Fruit fly (Drosophila melanogaster) whole organism, embryonic: Measurements from ENCODE around the gene ash1.

Source experiments
- Aef1 ChIP-seq: fragments of 200-800 bp; sonication (Bioruptor generic); IDR thresholded peaks from 3 replicates; pipeline ENCODE4 v1.3.6; 2022; ENCODE audit warnings: missing biosample characterization, missing genetic modification characterization
- Bdp1 ChIP-seq: fragments of 200-800 bp; sonication (Bioruptor generic); optimal IDR thresholded peaks from 3 replicates; lab custom pipeline; 2016; ENCODE audit warnings: missing biosample characterization, missing genetic modification characterization
- CG10321 ChIP-seq: fragments of 200-800 bp; sonication (Bioruptor generic); IDR thresholded peaks from 2 replicates; pipeline ENCODE4 v1.3.6; 2022; ENCODE audit warnings: missing biosample characterization, missing genetic modification characterization
- CG12942 ChIP-seq: fragments of 200-800 bp; sonication (Bioruptor generic); optimal IDR thresholded peaks from 3 replicates; lab custom pipeline; 2016; ENCODE audit warnings: missing biosample characterization, missing genetic modification characterization
- CG13296 ChIP-seq: fragments of 200-800 bp; sonication (Bioruptor generic); optimal IDR thresholded peaks from 3 replicates; lab custom pipeline; 2018; ENCODE audit warnings: missing biosample characterization, mild to moderate bottlenecking, missing genetic modification characterization
- CG13775 ChIP-seq: fragments of 200-800 bp; sonication (Bioruptor generic); optimal IDR thresholded peaks from 3 replicates; lab custom pipeline; 2017; ENCODE audit warnings: missing biosample characterization, mild to moderate bottlenecking, missing genetic modification characterization
- CG14050 ChIP-seq: fragments of 200-800 bp; sonication (Bioruptor generic); IDR thresholded peaks from 3 replicates; pipeline ENCODE4 v1.3.6; 2022; ENCODE audit warnings: missing biosample characterization, missing genetic modification characterization
- CG1529 ChIP-seq: fragments of 200-800 bp; sonication (Bioruptor generic); optimal IDR thresholded peaks from 3 replicates; lab custom pipeline; 2018; ENCODE audit warnings: missing biosample characterization, missing genetic modification characterization
- CG16815 ChIP-seq: fragments of 200-800 bp; sonication (Bioruptor generic); optimal IDR thresholded peaks from 3 replicates; lab custom pipeline; 2017; ENCODE audit warnings: missing biosample characterization, mild to moderate bottlenecking, missing genetic modification characterization
- CG1792 ChIP-seq: fragments of 200-800 bp; sonication (Bioruptor generic); optimal IDR thresholded peaks from 2 replicates; lab custom pipeline; 2016; ENCODE audit warnings: missing biosample characterization, missing genetic modification characterization
- CG18011 ChIP-seq: fragments of 200-800 bp; sonication (Bioruptor generic); optimal IDR thresholded peaks from 2 replicates; lab custom pipeline; 2017; ENCODE audit warnings: missing biosample characterization, missing genetic modification characterization, mild to moderate bottlenecking, moderate library complexity, missing genotype
- CG30431 ChIP-seq: fragments of 200-800 bp; sonication (Bioruptor generic); optimal IDR thresholded peaks from 2 replicates; lab custom pipeline; 2017; ENCODE audit warnings: missing biosample characterization, missing genetic modification characterization
- CG31365 ChIP-seq: fragments of 200-800 bp; sonication (Bioruptor generic); optimal IDR thresholded peaks from 2 replicates; lab custom pipeline; 2018; ENCODE audit warnings: missing biosample characterization, mild to moderate bottlenecking, missing genetic modification characterization
- CG31388 ChIP-seq: fragments of 200-800 bp; sonication (Bioruptor generic); optimal IDR thresholded peaks from 2 replicates; lab custom pipeline; 2016; ENCODE audit warnings: missing biosample characterization, missing genetic modification characterization
- CG34422 ChIP-seq: fragments of 200-800 bp; sonication (Bioruptor generic); IDR thresholded peaks from 3 replicates; pipeline ENCODE4 v1.3.6; 2022; ENCODE audit warnings: missing biosample characterization, missing genetic modification characterization
- CG6654 ChIP-seq: fragments of 200-800 bp; sonication (Bioruptor generic); optimal IDR thresholded peaks from 2 replicates; lab custom pipeline; 2017; ENCODE audit warnings: missing biosample characterization, mild to moderate bottlenecking, missing genetic modification characterization
- CG6791 ChIP-seq: fragments of 200-800 bp; sonication (Bioruptor generic); IDR thresholded peaks from 3 replicates; pipeline ENCODE4 v1.3.6; 2022; ENCODE audit warnings: missing biosample characterization, missing genetic modification characterization; ENCODE audit not compliant: partially characterized antibody
- CG7357 ChIP-seq: fragments of 200-800 bp; sonication (Bioruptor generic); IDR thresholded peaks from 3 replicates; pipeline ENCODE4 v1.3.6; 2022; ENCODE audit warnings: missing biosample characterization, missing genetic modification characterization
- CG7556 ChIP-seq: fragments of 200-800 bp; sonication (Bioruptor generic); optimal IDR thresholded peaks from 2 replicates; lab custom pipeline; 2017; ENCODE audit warnings: missing biosample characterization, mild to moderate bottlenecking, missing genetic modification characterization
- CG8281 ChIP-seq: fragments of 200-800 bp; sonication (Bioruptor generic); optimal IDR thresholded peaks from 2 replicates; lab custom pipeline; 2018; ENCODE audit warnings: missing biosample characterization, mild to moderate bottlenecking, missing genetic modification characterization, moderate library complexity
- CG8359 ChIP-seq: fragments of 200-800 bp; sonication (Bioruptor generic); optimal IDR thresholded peaks from 2 replicates; lab custom pipeline; 2017; ENCODE audit warnings: missing biosample characterization, mild to moderate bottlenecking, missing genetic modification characterization, borderline replicate concordance
- CG8478 ChIP-seq: fragments of >200 bp; optimal IDR thresholded peaks from 2 replicates; lab custom pipeline; 2018
- CG8765 ChIP-seq: fragments of 200-800 bp; sonication (Bioruptor generic); IDR thresholded peaks from 2 replicates; pipeline ENCODE4 v1.3.6; 2022; ENCODE audit warnings: missing biosample characterization, missing genetic modification characterization
- CG8924 ChIP-seq: fragments of 200-800 bp; optimal IDR thresholded peaks from 3 replicates; lab custom pipeline; 2019; ENCODE audit warnings: missing biosample characterization, mild to moderate bottlenecking, missing genetic modification characterization, moderate library complexity
- Dad ChIP-seq: fragments of 200-800 bp; sonication (Bioruptor generic); optimal IDR thresholded peaks from 3 replicates; lab custom pipeline; 2016; ENCODE audit warnings: missing biosample characterization, missing genetic modification characterization
- Fer3 ChIP-seq: fragments of 200-800 bp; sonication (Bioruptor generic); optimal IDR thresholded peaks from 2 replicates; lab custom pipeline; 2018; ENCODE audit warnings: missing biosample characterization, mild to moderate bottlenecking, missing genetic modification characterization, moderate library complexity
- Hey ChIP-seq: fragments of 200-800 bp; sonication (Bioruptor generic); optimal IDR thresholded peaks from 3 replicates; lab custom pipeline; 2018; ENCODE audit warnings: missing biosample characterization, mild to moderate bottlenecking, missing genetic modification characterization
- Mad ChIP-seq: fragments of 200-800 bp; sonication (Bioruptor generic); optimal IDR thresholded peaks from 2 replicates; lab custom pipeline; 2016; ENCODE audit warnings: missing biosample characterization, missing genetic modification characterization
- Rx ChIP-seq: fragments of 200-800 bp; sonication (Bioruptor generic); IDR thresholded peaks from 2 replicates; pipeline ENCODE4 v1.3.6; 2022; ENCODE audit warnings: missing biosample characterization, missing genetic modification characterization
- Sox102F ChIP-seq: fragments of 200-800 bp; sonication (Bioruptor generic); optimal IDR thresholded peaks from 2 replicates; lab custom pipeline; 2018; ENCODE audit warnings: missing biosample characterization, mild to moderate bottlenecking, missing genetic modification characterization, moderate library complexity
- abd-A ChIP-seq: fragments of 200-800 bp; sonication (Bioruptor generic); optimal IDR thresholded peaks from 3 replicates; lab custom pipeline; 2019; ENCODE audit warnings: missing biosample characterization, mild to moderate bottlenecking, missing genetic modification characterization, moderate library complexity
- amos ChIP-seq: fragments of 200-800 bp; sonication (Bioruptor generic); IDR thresholded peaks from 2 replicates; pipeline ENCODE4 v1.3.6; 2022; ENCODE audit warnings: missing biosample characterization, missing genetic modification characterization; ENCODE audit not compliant: partially characterized antibody
- bsh ChIP-seq, 2 experiments: fragments of 200-800 bp; sonication (Bioruptor generic); optimal IDR thresholded peaks; 2 replicates each; lab custom pipeline; 2017 to 2018; ENCODE audit warnings: mild to moderate bottlenecking in 2 of 2, missing biosample characterization in 2 of 2, missing genetic modification characterization in 2 of 2, moderate library complexity in 1 of 2
- cato ChIP-seq: fragments of 200-800 bp; sonication (Bioruptor generic); optimal IDR thresholded peaks from 2 replicates; lab custom pipeline; 2016; ENCODE audit warnings: missing biosample characterization, missing genetic modification characterization, borderline replicate concordance
- cwo ChIP-seq: fragments of 200-800 bp; sonication (Bioruptor generic); optimal IDR thresholded peaks from 3 replicates; lab custom pipeline; 2017; ENCODE audit warnings: missing biosample characterization, missing genetic modification characterization, mild to moderate bottlenecking, moderate library complexity, missing genetic modification reagents
- ems ChIP-seq: fragments of 200-800 bp; sonication (Bioruptor generic); optimal IDR thresholded peaks from 3 replicates; lab custom pipeline; 2016; ENCODE audit warnings: missing biosample characterization, missing genetic modification characterization
- fd64A ChIP-seq: fragments of 200-800 bp; sonication (Bioruptor generic); optimal IDR thresholded peaks from 3 replicates; lab custom pipeline; 2018; ENCODE audit warnings: missing biosample characterization, mild to moderate bottlenecking, missing genetic modification characterization
- ftz-f1 ChIP-seq: fragments of 200-800 bp; sonication (Bioruptor generic); optimal IDR thresholded peaks from 2 replicates; lab custom pipeline; 2016; ENCODE audit warnings: missing biosample characterization, missing genetic modification characterization
- kni ChIP-seq: fragments of 200-800 bp; sonication (Bioruptor generic); optimal IDR thresholded peaks from 3 replicates; lab custom pipeline; 2017; ENCODE audit warnings: mild to moderate bottlenecking, missing biosample characterization, missing genetic modification reagents, missing genetic modification characterization
- lov ChIP-seq, 2 experiments: fragments of 200-800 bp in 1 of 2; fragments of >200 bp in 1 of 2; sonication (Bioruptor generic) in 1 of 2; IDR thresholded peaks in 1 of 2; optimal IDR thresholded peaks in 1 of 2; 2 replicates in 1 of 2; 3 replicates in 1 of 2; pipeline versions ENCODE4 v1.3.6 to Lab custom; 2017 to 2022; ENCODE audit warnings: missing biosample characterization in 1 of 2, missing genetic modification characterization in 1 of 2
- luna ChIP-seq: fragments of 200-800 bp; sonication (Bioruptor generic); optimal IDR thresholded peaks from 2 replicates; lab custom pipeline; 2016; ENCODE audit warnings: missing biosample characterization, missing genetic modification characterization
- mld ChIP-seq: fragments of 200-800 bp; sonication (Bioruptor generic); IDR thresholded peaks from 3 replicates; pipeline ENCODE4 v1.3.6; 2022; ENCODE audit warnings: missing biosample characterization, missing genetic modification characterization; ENCODE audit not compliant: partially characterized antibody
- nau ChIP-seq: fragments of 200-800 bp; sonication (Bioruptor generic); optimal IDR thresholded peaks from 3 replicates; lab custom pipeline; 2017; ENCODE audit warnings: missing biosample characterization, mild to moderate bottlenecking, missing genetic modification characterization, missing genetic modification reagents
- pb ChIP-seq: fragments of 200-800 bp; sonication (Bioruptor generic); optimal IDR thresholded peaks from 3 replicates; lab custom pipeline; 2016; ENCODE audit warnings: missing biosample characterization, missing genetic modification characterization
- pho ChIP-seq: fragments of 200-800 bp; sonication (Bioruptor generic); optimal IDR thresholded peaks from 2 replicates; lab custom pipeline; 2016; ENCODE audit warnings: missing biosample characterization, missing genetic modification characterization
- ro ChIP-seq: fragments of 200-800 bp; sonication (Bioruptor generic); IDR thresholded peaks from 2 replicates; pipeline ENCODE4 v1.3.6; 2022; ENCODE audit warnings: missing biosample characterization, missing genetic modification characterization
- row ChIP-seq: fragments of 200-800 bp; sonication (Bioruptor generic); IDR thresholded peaks from 3 replicates; pipeline ENCODE4 v1.3.6; 2022; ENCODE audit warnings: missing biosample characterization, missing genetic modification characterization
- scrt ChIP-seq: fragments of 200-800 bp; sonication (Bioruptor generic); optimal IDR thresholded peaks from 2 replicates; lab custom pipeline; 2018; ENCODE audit warnings: missing biosample characterization, mild to moderate bottlenecking, missing genetic modification characterization, moderate library complexity
- sob ChIP-seq: fragments of 200-800 bp; sonication (Bioruptor generic); IDR thresholded peaks from 2 replicates; pipeline ENCODE4 v1.3.6; 2022; ENCODE audit warnings: missing biosample characterization, missing genetic modification characterization
- toy ChIP-seq: fragments of 200-800 bp; sonication (Bioruptor generic); IDR thresholded peaks from 2 replicates; pipeline ENCODE4 v1.3.6; 2022; ENCODE audit warnings: missing biosample characterization, missing genetic modification characterization
- unpg ChIP-seq: fragments of 200-800 bp; sonication (Bioruptor generic); optimal IDR thresholded peaks from 3 replicates; lab custom pipeline; 2018; ENCODE audit warnings: missing biosample characterization, mild to moderate bottlenecking, missing genetic modification characterization, moderate library complexity

The ash1 gene

DNA sequence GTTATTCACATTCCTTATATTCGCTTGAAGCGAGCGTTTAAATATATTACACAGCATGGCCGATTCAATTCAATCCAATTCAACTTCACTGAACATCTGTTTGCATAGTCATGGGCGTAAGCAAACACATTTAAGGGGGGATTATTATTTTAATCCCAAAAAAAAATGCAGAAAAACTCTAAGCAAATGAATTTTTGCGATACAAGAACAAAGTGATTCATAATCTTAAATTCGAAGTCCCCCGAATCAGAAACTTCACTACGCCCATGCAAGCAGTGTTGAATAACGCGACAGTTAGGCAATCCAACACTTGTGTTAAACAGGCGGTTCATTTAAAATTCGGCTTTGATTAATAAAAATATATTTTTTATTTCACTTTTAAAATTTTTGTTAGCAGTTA, 8.1 kb downstream of the ash1 start, which contains the start of gene CG14100 (continued):
- TF ChIP-seq mld (GFP tag; lab: Robert Waterston, UW) (no peak), CG16815 (GFP tag; lab: Kevin White, UChicago) (peak; percentile 100), nau (GFP tag; lab: Kevin White, UChicago) (no peak), luna (GFP tag; lab: Kevin White, UChicago) (peak; percentile 100), CG1529 (peak; percentile 100), CG8359 (GFP tag; lab: Kevin White, UChicago) (peak; percentile 98), ro (peak; percentile 100), CG7556 (GFP tag; lab: Kevin White, UChicago) (peak; percentile 100), CG12942 (GFP tag; lab: Kevin White, UChicago) (peak; percentile 100), CG8281 (tag; lab: Kevin White, UChicago) (peak; percentile 98), kni (GFP tag; lab: Kevin White, UChicago) (peak; percentile 100), CG13775 (GFP tag; lab: Kevin White, UChicago) (peak; percentile 100), CG34422 (GFP tag; lab: Robert Waterston, UW) (peak; percentile 100), CG13296 (GFP tag; lab: Kevin White, UChicago) (peak; percentile 100), CG6654 (GFP tag; lab: Kevin White, UChicago) (peak; percentile 97), Sox102F (GFP tag; lab: Kevin White, UChicago) (peak; percentile 100), lov (optimal IDR thresholded peaks at IDR 0.05; lab: Kevin White, UChicago) (no peak), lov (GFP tag; IDR thresholded peaks at IDR 0.05; lab: Robert Waterston, UW) (peak; percentile 100), bsh (GFP tag; optimal IDR thresholded peaks at IDR 0.05; lab: Kevin White, UChicago) (peak; percentile 100), CG6791 (peak; percentile 38; the same call in 1 of the 3 replicates), scrt (peak; percentile 99), fd64A (GFP tag; lab: Kevin White, UChicago) (peak; percentile 100), Mad (GFP tag; lab: Kevin White, UChicago) (peak; percentile 100), CG31388 (peak; percentile 100), pho (peak; percentile 100), Fer3 (tag; lab: Kevin White, UChicago) (peak; percentile 100), CG8478 (no peak), abd-A (tag; lab: Kevin White, UChicago) (peak; percentile 99)

DNA sequence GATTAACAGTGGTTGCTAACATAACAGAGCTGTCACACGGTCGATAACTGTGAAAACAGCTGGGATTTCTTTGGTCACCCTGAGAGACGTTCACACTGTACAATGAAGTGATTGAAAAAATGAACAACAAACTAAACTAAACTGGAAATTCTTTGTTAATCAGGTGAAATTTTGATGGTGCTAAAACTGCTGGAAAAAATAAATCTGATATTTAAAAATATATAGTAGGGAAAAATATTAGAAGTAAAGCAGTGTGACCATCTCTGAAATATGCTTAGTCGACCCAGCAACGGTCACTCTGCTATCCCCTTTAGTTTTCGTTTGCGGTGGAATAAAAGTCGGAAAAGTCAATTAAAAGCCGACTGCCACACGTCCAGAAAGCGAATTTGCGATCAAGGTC, 12.6 kb downstream of the ash1 start, which contains the start of the genes CG9231 and CG9330:
CG9231 (minus strand) TSS at position 25 of the 400 bp plus-strand sequence.
CG9330 (plus strand) TSS at position 275 of the 400 bp plus-strand sequence.
- TF ChIP-seq cwo (GFP tag; lab: Kevin White, UChicago) (no peak), Dad (GFP tag; lab: Kevin White, UChicago) (peak; percentile 3), amos (GFP tag; lab: Robert Waterston, UW) (no peak), CG18011 (GFP tag; lab: Kevin White, UChicago) (no peak), row (GFP tag; lab: Robert Waterston, UW) (peak; percentile 52; the same call in 1 of the 3 replicates), ftz-f1 (GFP tag; lab: Kevin White, UChicago) (peak; percentile 57), cato (GFP tag; lab: Kevin White, UChicago) (no peak), Mad (GFP tag; lab: Kevin White, UChicago) (no peak), sob (GFP tag; lab: Robert Waterston, UW) (0 out of 2 replicates have a peak, but pooled peaks have one; percentile 24), toy (GFP tag; lab: Robert Waterston, UW) (no peak), CG1792 (no peak), unpg (GFP tag; lab: Kevin White, UChicago) (peak; percentile 15), Aef1 (no peak), Bdp1 (GFP tag; lab: Kevin White, UChicago) (no peak), Hey (no peak), pb (GFP tag; lab: Kevin White, UChicago) (no peak), ems (peak; percentile 9), CG7357 (0 out of 3 replicates have a peak, but pooled peaks have one; percentile 55), CG8924 (tag; lab: Kevin White, UChicago) (peak; percentile 3), CG10321 (no peak), CG31365 (tag; lab: Kevin White, UChicago) (no peak), Rx (GFP tag; lab: Robert Waterston, UW) (no peak), CG8765 (GFP tag; lab: Robert Waterston, UW) (no peak), CG14050 (GFP tag; lab: Robert Waterston, UW) (no peak), CG30431 (GFP tag; lab: Kevin White, UChicago) (no peak)
